Comparison of ENCODE assay signal across 2 fruit fly cellular contexts in the genomic region with DNA sequence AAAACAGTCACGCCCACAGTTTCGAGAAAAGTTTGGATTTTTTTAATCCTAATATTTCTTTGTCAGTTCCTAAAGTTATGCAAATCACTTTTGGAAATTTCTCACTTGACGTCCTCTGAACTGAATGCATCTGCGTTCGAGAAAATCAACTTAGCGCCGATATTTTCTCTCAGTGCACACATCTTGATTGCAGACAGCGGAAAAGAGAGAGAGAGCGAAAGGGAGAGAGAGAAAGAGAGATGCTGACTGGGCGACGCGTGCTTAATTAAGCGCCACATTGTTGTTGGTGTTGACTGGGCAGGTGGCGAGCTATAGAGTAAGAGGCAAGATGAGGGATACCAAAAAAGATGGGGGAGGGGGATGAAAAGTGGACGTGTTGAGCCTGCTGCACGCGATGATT.
TF ChIP-seq lines count a peak whose summit lies in the region.

No protein-coding gene starts in this region.

TF ChIP-seq in whole organism, embryonic, 481 proteins besides CTCF, POLR2A, EP300 and RAD21 (continued from another document and continues in another):
- TF ChIP-seq CG10654 (GFP tag; optimal IDR thresholded peaks at IDR 0.05; lab: Kevin White, UChicago) (peak; percentile 4), CG10274 (GFP tag; optimal IDR thresholded peaks at IDR 0.05; lab: Kevin White, UChicago) (no peak), Atf-2 (GFP tag; optimal IDR thresholded peaks at IDR 0.05; lab: Kevin White, UChicago) (peak; percentile 44), gcm (GFP tag; optimal IDR thresholded peaks at IDR 0.05; lab: Kevin White, UChicago) (peak; percentile 14), tin (GFP tag; optimal IDR thresholded peaks at IDR 0.05; lab: Kevin White, UChicago) (peak; percentile 35), CG30431 (GFP tag; optimal IDR thresholded peaks at IDR 0.05; lab: Kevin White, UChicago) (peak; percentile 34), onecut (GFP tag; IDR thresholded peaks at IDR 0.05; lab: Robert Waterston, UW) (peak; percentile 46), trem (tag; optimal IDR thresholded peaks at IDR 0.05; lab: Kevin White, UChicago) (peak; percentile 32), shn (GFP tag; optimal IDR thresholded peaks at IDR 0.05; lab: Kevin White, UChicago) (peak; percentile 51), HHEX (GFP tag; optimal IDR thresholded peaks at IDR 0.05; lab: Kevin White, UChicago) (peak; percentile 30), lola (GFP tag; optimal IDR thresholded peaks at IDR 0.05; lab: Kevin White, UChicago) (peak in 1 of 3 experiments; percentile 50), ase (GFP tag; IDR thresholded peaks at IDR 0.05; lab: Robert Waterston, UW) (peak; percentile 55; the same call in 1 of the 3 replicates), ATbp (GFP tag; optimal IDR thresholded peaks at IDR 0.05; lab: Kevin White, UChicago) (peak; percentile 67), jigr1 (GFP tag; IDR thresholded peaks at IDR 0.05; lab: Robert Waterston, UW) (no peak), jumu (GFP tag; optimal IDR thresholded peaks at IDR 0.05; lab: Kevin White, UChicago) (peak; percentile 40), Abd-B (GFP tag; optimal IDR thresholded peaks at IDR 0.05; lab: Kevin White, UChicago) (peak; percentile 20), run (tag; optimal IDR thresholded peaks at IDR 0.05; lab: Kevin White, UChicago) (no peak), oc (tag; optimal IDR thresholded peaks at IDR 0.05; lab: Kevin White, UChicago) (peak; percentile 50), CG7839 (tag; optimal IDR thresholded peaks at IDR 0.05; lab: Kevin White, UChicago) (peak; percentile 55), grau (tag; optimal IDR thresholded peaks at IDR 0.05; lab: Kevin White, UChicago) (peak; percentile 43), ftz-f1 (GFP tag; optimal IDR thresholded peaks at IDR 0.05; lab: Kevin White, UChicago) (no peak), HmgD (GFP tag; optimal IDR thresholded peaks at IDR 0.05; lab: Kevin White, UChicago) (no peak), Rfx (GFP tag; IDR thresholded peaks at IDR 0.05; lab: Robert Waterston, UW) (peak; percentile 47), Chrac-16 (GFP tag; optimal IDR thresholded peaks at IDR 0.05; lab: Kevin White, UChicago) (peak; percentile 39), CG8944 (GFP tag; optimal IDR thresholded peaks at IDR 0.05; lab: Kevin White, UChicago) (peak; percentile 38), gem (tag; optimal IDR thresholded peaks at IDR 0.05; lab: Kevin White, UChicago) (peak; percentile 72), nom (GFP tag; optimal IDR thresholded peaks at IDR 0.05; lab: Kevin White, UChicago) (peak; percentile 26), CG17328 (GFP tag; IDR thresholded peaks at IDR 0.05; lab: Robert Waterston, UW) (peak; percentile 55), CG13123 (GFP tag; optimal IDR thresholded peaks at IDR 0.05; lab: Kevin White, UChicago) (no peak), Drgx (GFP tag; IDR thresholded peaks at IDR 0.05; lab: Robert Waterston, UW) (peak; percentile 51), CG2889 (GFP tag; IDR thresholded peaks at IDR 0.05; lab: Robert Waterston, UW) (peak; percentile 14; the same call in 1 of the 3 replicates), CG7745 (tag; optimal IDR thresholded peaks at IDR 0.05; lab: Kevin White, UChicago) (peak; percentile 85), gsb-n (tag; optimal IDR thresholded peaks at IDR 0.05; lab: Kevin White, UChicago) (peak; percentile 48), so (GFP tag; IDR thresholded peaks at IDR 0.05; lab: Robert Waterston, UW) (peak; percentile 50; the same call in 1 of the 3 replicates), CG6654 (GFP tag; optimal IDR thresholded peaks at IDR 0.05; lab: Kevin White, UChicago) (peak; percentile 11), kay (GFP tag; optimal IDR thresholded peaks at IDR 0.05; lab: Kevin White, UChicago) (no peak), CG17912 (GFP tag; optimal IDR thresholded peaks at IDR 0.05; lab: Kevin White, UChicago) (no peak), sima (GFP tag; optimal IDR thresholded peaks at IDR 0.05; lab: Kevin White, UChicago) (no peak), Myb (GFP tag; optimal IDR thresholded peaks at IDR 0.05; lab: Kevin White, UChicago) (peak; percentile 26), CG8765 (GFP tag; IDR thresholded peaks at IDR 0.05; lab: Robert Waterston, UW) (no peak), chinmo (GFP tag; IDR thresholded peaks at IDR 0.05; lab: Robert Waterston, UW; ENCODE audit: partially characterized antibody) (no peak), dysf (GFP tag; IDR thresholded peaks at IDR 0.05; lab: Robert Waterston, UW) (peak; percentile 60; the same call in 2 of the 3 replicates), Gug (GFP tag; IDR thresholded peaks at IDR 0.05; lab: Robert Waterston, UW) (peak; percentile 40; the same call in 1 of the 4 replicates), hth (optimal IDR thresholded peaks at IDR 0.05; lab: Kevin White, UChicago) (no peak), Dad (GFP tag; optimal IDR thresholded peaks at IDR 0.05; lab: Kevin White, UChicago) (peak; percentile 49), HLHmδ (GFP tag; optimal IDR thresholded peaks at IDR 0.05; lab: Kevin White, UChicago) (peak; percentile 43), az2 (GFP tag; optimal IDR thresholded peaks at IDR 0.05; lab: Kevin White, UChicago) (peak; percentile 64), ci (GFP tag; IDR thresholded peaks at IDR 0.05; lab: Robert Waterston, UW) (peak; percentile 76), phol (tag; optimal IDR thresholded peaks at IDR 0.05; lab: Kevin White, UChicago) (peak; percentile 64), gcm2 (GFP tag; optimal IDR thresholded peaks at IDR 0.05; lab: Kevin White, UChicago) (no peak), exex (tag; optimal IDR thresholded peaks at IDR 0.05; lab: Kevin White, UChicago) (no peak), kah (GFP tag; optimal IDR thresholded peaks at IDR 0.05; lab: Kevin White, UChicago) (peak; percentile 21), Bteb2 (GFP tag; optimal IDR thresholded peaks at IDR 0.05; lab: Kevin White, UChicago) (peak; percentile 22), slbo (GFP tag; IDR thresholded peaks at IDR 0.05; lab: Robert Waterston, UW) (peak; percentile 37; the same call in 1 of the 2 replicates), CG17802 (tag; optimal IDR thresholded peaks at IDR 0.05; lab: Kevin White, UChicago) (peak; percentile 48), esg (GFP tag; conservative IDR thresholded peaks at IDR 0.05; lab: Robert Waterston, UW) (peak; percentile 34; the same call in 1 of the 2 replicates), D19A (tag; optimal IDR thresholded peaks at IDR 0.05; lab: Kevin White, UChicago) (peak; percentile 46), CG31441 (GFP tag; IDR thresholded peaks at IDR 0.05; lab: Robert Waterston, UW) (peak; percentile 65), emc (GFP tag; optimal IDR thresholded peaks at IDR 0.05; lab: Kevin White, UChicago) (no peak), Spps (tag; optimal IDR thresholded peaks at IDR 0.05; lab: Kevin White, UChicago) (peak; percentile 17), CG32532 (GFP tag; IDR thresholded peaks at IDR 0.05; lab: Robert Waterston, UW) (no peak; the same call in 1 of the 2 replicates), jing (GFP tag; optimal IDR thresholded peaks at IDR 0.05; lab: Kevin White, UChicago) (peak; percentile 29), E2f2 (GFP tag; IDR thresholded peaks at IDR 0.05; lab: Robert Waterston, UW) (no peak)

TF ChIP-seq in whole organism, prepupa, 60 proteins besides CTCF, POLR2A, EP300 and RAD21 (continued from another document):
- peak; percentile 65 for TF ChIP-seq CG6808 (GFP tag; optimal IDR thresholded peaks at IDR 0.05; lab: Kevin White, UChicago)
- TF ChIP-seq CG6792 (GFP tag; optimal IDR thresholded peaks at IDR 0.05; lab: Kevin White, UChicago), result peak; percentile 60
- TF ChIP-seq CG6276 (GFP tag; optimal IDR thresholded peaks at IDR 0.05; lab: Kevin White, UChicago), result peak; percentile 62
- TF ChIP-seq CG32006 (GFP tag; optimal IDR thresholded peaks at IDR 0.05; lab: Kevin White, UChicago), result peak; percentile 78
- peak; percentile 11 for TF ChIP-seq CG11762 (GFP tag; optimal IDR thresholded peaks at IDR 0.05; lab: Kevin White, UChicago; ENCODE audit: insufficient read depth)
- peak; percentile 43 for TF ChIP-seq dac (GFP tag; optimal IDR thresholded peaks at IDR 0.05; lab: Kevin White, UChicago)
- peak; percentile 71 for TF ChIP-seq Hr4 (GFP tag; optimal IDR thresholded peaks at IDR 0.05; lab: Kevin White, UChicago)
- peak; percentile 40 for TF ChIP-seq Ets96B (tag; optimal IDR thresholded peaks at IDR 0.05; lab: Kevin White, UChicago)
- peak; percentile 80 for TF ChIP-seq Sox102F (GFP tag; optimal IDR thresholded peaks at IDR 0.05; lab: Kevin White, UChicago)
- peak; percentile 49 for TF ChIP-seq spab (GFP tag; optimal IDR thresholded peaks at IDR 0.05; lab: Kevin White, UChicago)
- no peak for TF ChIP-seq CG6854 (GFP tag; optimal IDR thresholded peaks at IDR 0.05; lab: Kevin White, UChicago)
- TF ChIP-seq svp (GFP tag; lab: Kevin White, UChicago), result peak; percentile 91
- TF ChIP-seq cyc (GFP tag; optimal IDR thresholded peaks at IDR 0.05; lab: Kevin White, UChicago), result peak; percentile 60
- TF ChIP-seq eg (GFP tag; IDR thresholded peaks at IDR 0.05; lab: Robert Waterston, UW), result peak; percentile 75
- TF ChIP-seq CG16779 (tag; optimal IDR thresholded peaks at IDR 0.05; lab: Kevin White, UChicago), result peak; percentile 18
- peak; percentile 40 for TF ChIP-seq CG4318 (GFP tag; optimal IDR thresholded peaks at IDR 0.05; lab: Kevin White, UChicago)
- TF ChIP-seq ss (GFP tag; optimal IDR thresholded peaks at IDR 0.05; lab: Kevin White, UChicago), result peak; percentile 40 to 93
- TF ChIP-seq CG8319 (GFP tag; optimal IDR thresholded peaks at IDR 0.05; lab: Kevin White, UChicago), result peak; percentile 51
- peak; percentile 69 for TF ChIP-seq lz (GFP tag; optimal IDR thresholded peaks at IDR 0.05; lab: Kevin White, UChicago)
- no peak for TF ChIP-seq Eip93F (GFP tag; optimal IDR thresholded peaks at IDR 0.05; lab: Kevin White, UChicago)
- TF ChIP-seq CG8632 (GFP tag; optimal IDR thresholded peaks at IDR 0.05; lab: Kevin White, UChicago), result peak; percentile 65
- no peak for TF ChIP-seq fkh (GFP tag; optimal IDR thresholded peaks at IDR 0.05; lab: Kevin White, UChicago)
- no peak for TF ChIP-seq CG9139 (GFP tag; optimal IDR thresholded peaks at IDR 0.05; lab: Kevin White, UChicago)
- peak; percentile 53 for TF ChIP-seq Smox (GFP tag; optimal IDR thresholded peaks at IDR 0.05; lab: Kevin White, UChicago)
- peak; percentile 61 for TF ChIP-seq topi (GFP tag; optimal IDR thresholded peaks at IDR 0.05; lab: Kevin White, UChicago)
- peak; percentile 94 for TF ChIP-seq Eip78C (GFP tag; lab: Kevin White, UChicago)
- TF ChIP-seq dsx (GFP tag; optimal IDR thresholded peaks at IDR 0.05; lab: Kevin White, UChicago; ENCODE audit: poor library complexity, severe bottlenecking), result peak; percentile 90
- TF ChIP-seq CG11902 (GFP tag; optimal IDR thresholded peaks at IDR 0.05; lab: Kevin White, UChicago), result peak; percentile 40
- peak; percentile 48 for TF ChIP-seq CG3032 (tag; optimal IDR thresholded peaks at IDR 0.05; lab: Kevin White, UChicago)
- TF ChIP-seq Gug (GFP tag; IDR thresholded peaks at IDR 0.05; lab: Robert Waterston, UW), result peak; percentile 43; the same call in 1 of the 2 replicates
- peak; percentile 63 for TF ChIP-seq fd59A (GFP tag; optimal IDR thresholded peaks at IDR 0.05; lab: Kevin White, UChicago)
- TF ChIP-seq Lpt (GFP tag; optimal IDR thresholded peaks at IDR 0.05; lab: Kevin White, UChicago), result no peak
- peak; percentile 63 for TF ChIP-seq acj6 (GFP tag; optimal IDR thresholded peaks at IDR 0.05; lab: Kevin White, UChicago)
- TF ChIP-seq Eip75B (GFP tag; optimal IDR thresholded peaks at IDR 0.05; lab: Kevin White, UChicago), result peak; percentile 66
- peak; percentile 61; the same call in 1 of the 3 replicates for TF ChIP-seq CG8119 (GFP tag; IDR thresholded peaks at IDR 0.05; lab: Robert Waterston, UW)
- peak; percentile 65 for TF ChIP-seq achi (GFP tag; optimal IDR thresholded peaks at IDR 0.05; lab: Kevin White, UChicago)
- peak; percentile 68 for TF ChIP-seq CG10631 (GFP tag; optimal IDR thresholded peaks at IDR 0.05; lab: Kevin White, UChicago)
- peak; percentile 52 for TF ChIP-seq Sox15 (GFP tag; optimal IDR thresholded peaks at IDR 0.05; lab: Kevin White, UChicago)
- TF ChIP-seq fd85E (GFP tag; optimal IDR thresholded peaks at IDR 0.05; lab: Kevin White, UChicago), result no peak
- TF ChIP-seq Hr39 (GFP tag; optimal IDR thresholded peaks at IDR 0.05; lab: Kevin White, UChicago), result peak; percentile 70
- TF ChIP-seq CG3919 (GFP tag; optimal IDR thresholded peaks at IDR 0.05; lab: Kevin White, UChicago), result peak; percentile 80
